Worm (Caenorhabditis elegans) whole organism, late embryonic: Measurements from ENCODE around the gene nhr-46.

ENCODE experiments used
- ama-1 ChIP-seq: fragments of 150-350 bp; optimal IDR thresholded peaks from 2 replicates; lab custom pipeline; 2014
- ceh-45 ChIP-seq: fragments of 200-800 bp; sonication (Bioruptor generic); IDR thresholded peaks from 2 replicates; pipeline ENCODE4 v1.3.6; 2022; ENCODE audit warnings: missing genetic modification reagents, missing genetic modification characterization, missing compliant biosample characterization
- elt-2 ChIP-seq: sonication (generic microtip); optimal IDR thresholded peaks from 2 replicates; lab custom pipeline; 2016; ENCODE audit warnings: missing genetic modification reagents, missing genetic modification characterization, missing compliant biosample characterization
- lin-11 ChIP-seq: fragments of 200-800 bp; sonication (Bioruptor generic); optimal IDR thresholded peaks from 2 replicates; lab custom pipeline; 2018; ENCODE audit warnings: mild to moderate bottlenecking, missing genetic modification characterization, missing compliant biosample characterization
- odd-2 ChIP-seq: sonication (generic microtip); optimal IDR thresholded peaks from 2 replicates; lab custom pipeline; 2017; ENCODE audit warnings: antibody characterized with exemption, mild to moderate bottlenecking, missing genetic modification characterization, missing compliant biosample characterization
- rnt-1 ChIP-seq: sonication (generic microtip); optimal IDR thresholded peaks from 2 replicates; lab custom pipeline; 2016; ENCODE audit warnings: missing genetic modification characterization, missing compliant biosample characterization
- unc-86 ChIP-seq: sonication (generic microtip); optimal IDR thresholded peaks from 2 replicates; lab custom pipeline; 2016; ENCODE audit warnings: missing genetic modification characterization, missing compliant biosample characterization

- TF ChIP-seq rnt-1 (tag; lab: Kevin White, UChicago) (no peak), ceh-45 (GFP tag; lab: Robert Waterston, UW) (no peak), ama-1 (lab: Kevin White, UChicago) (no peak), odd-2 (tag; lab: Kevin White, UChicago) (no peak), elt-2 (tag; lab: Kevin White, UChicago) (no peak), unc-86 (no peak), lin-11 (tag; lab: Kevin White, UChicago) (no peak)
Measured at ce11 chrIV:5751997-5752396, 5.7 kb downstream of the nhr-46 start.
